Worm (Caenorhabditis elegans) whole organism, young adult: ENCODE measurements around the gene pkd-2.

Experiments used
- C17E4.6 ChIP-seq: fragments of 200-800 bp; sonication (Bioruptor generic); IDR thresholded peaks from 2 replicates; pipeline ENCODE4 v1.3.6; 2022; ENCODE audit warnings: missing genetic modification reagents, missing genetic modification characterization, missing compliant biosample characterization
- D2030.7 ChIP-seq: fragments of 200-800 bp; sonication (Bioruptor generic); IDR thresholded peaks from 2 replicates; pipeline ENCODE4 v1.3.6; 2022; ENCODE audit warnings: missing genetic modification reagents, missing genetic modification characterization, missing compliant biosample characterization
- F22D6.2 ChIP-seq: sonication (generic microtip); optimal IDR thresholded peaks from 2 replicates; lab custom pipeline; 2016; ENCODE audit warnings: mild to moderate bottlenecking, missing genetic modification characterization, missing compliant biosample characterization
- F33H1.4 ChIP-seq: fragments of 200-800 bp; sonication (Bioruptor generic); IDR thresholded peaks from 2 replicates; pipeline ENCODE4 v1.3.6; 2022; ENCODE audit warnings: missing genetic modification reagents, missing genetic modification characterization, missing compliant biosample characterization
- F37B4.10 ChIP-seq: fragments of 200-800 bp; sonication (Bioruptor generic); IDR thresholded peaks from 2 replicates; pipeline ENCODE4 v1.3.6; 2022; ENCODE audit warnings: missing genetic modification characterization, missing compliant biosample characterization
- F49E8.2 ChIP-seq: sonication (generic microtip); optimal IDR thresholded peaks from 3 replicates; lab custom pipeline; 2017; ENCODE audit warnings: missing genetic modification characterization, mild to moderate bottlenecking, missing compliant biosample characterization, antibody characterized with exemption, moderate library complexity; ENCODE audit not compliant: insufficient read depth
- F55B11.4 ChIP-seq: sonication (generic microtip); optimal IDR thresholded peaks from 2 replicates; lab custom pipeline; 2016; ENCODE audit warnings: missing compliant biosample characterization, missing genetic modification characterization, borderline replicate concordance; ENCODE audit not compliant: insufficient read depth
- F57C9.4 ChIP-seq: sonication (generic microtip); optimal IDR thresholded peaks from 2 replicates; lab custom pipeline; 2017; ENCODE audit warnings: mild to moderate bottlenecking, missing genetic modification characterization, missing compliant biosample characterization
- K11D2.4 ChIP-seq: fragments of 200-800 bp; sonication (Bioruptor generic); IDR thresholded peaks from 2 replicates; pipeline ENCODE4 v1.3.6; 2022; ENCODE audit warnings: missing genetic modification reagents, missing genetic modification characterization, missing compliant biosample characterization
- T07F8.4 ChIP-seq: sonication (generic microtip); optimal IDR thresholded peaks from 2 replicates; lab custom pipeline; 2016; ENCODE audit warnings: mild to moderate bottlenecking, missing genetic modification characterization, moderate library complexity, missing compliant biosample characterization
- Y56A3A.18 ChIP-seq: fragments of 200-800 bp; sonication (Bioruptor generic); IDR thresholded peaks from 2 replicates; pipeline ENCODE4 v1.3.6; 2022; ENCODE audit warnings: missing genetic modification reagents, missing genetic modification characterization, missing compliant biosample characterization
- Y67H2A.10 ChIP-seq: fragments of 200-800 bp; sonication (Bioruptor generic); conservative IDR thresholded peaks from 2 replicates; pipeline ENCODE4 v1.3.6; 2022; ENCODE audit warnings: missing genetic modification reagents, missing genetic modification characterization, missing compliant biosample characterization
- ZK185.1 ChIP-seq: sonication (generic microtip); optimal IDR thresholded peaks from 2 replicates; lab custom pipeline; 2016; ENCODE audit warnings: mild to moderate bottlenecking, missing genetic modification characterization, missing compliant biosample characterization; ENCODE audit not compliant: poor library complexity, severe bottlenecking
- aptf-3 ChIP-seq: fragments of 200-800 bp; sonication (Bioruptor generic); IDR thresholded peaks from 2 replicates; pipeline ENCODE4 v1.3.6; 2022; ENCODE audit warnings: missing genetic modification characterization, missing compliant biosample characterization
- attf-5 ChIP-seq: fragments of 200-800 bp; sonication (Bioruptor generic); optimal IDR thresholded peaks from 2 replicates; lab custom pipeline; 2018; ENCODE audit warnings: mild to moderate bottlenecking, missing genetic modification characterization, missing compliant biosample characterization
- cebp-1 ChIP-seq, 2 experiments: fragments of 200-800 bp in 1 of 2; sonication (Bioruptor generic) in 1 of 2; sonication (generic microtip) in 1 of 2; IDR thresholded peaks in 1 of 2; optimal IDR thresholded peaks in 1 of 2; 2 replicates each; pipeline versions ENCODE4 v1.3.6 to Lab custom; 2017 to 2022; ENCODE audit warnings: missing compliant biosample characterization in 2 of 2, missing genetic modification characterization in 2 of 2, mild to moderate bottlenecking in 1 of 2, missing genetic modification reagents in 1 of 2, moderate library complexity in 1 of 2
- cebp-2 ChIP-seq: fragments of 200-800 bp; sonication (Bioruptor generic); IDR thresholded peaks from 2 replicates; pipeline ENCODE4 v1.3.6; 2022; ENCODE audit warnings: missing genetic modification characterization, missing compliant biosample characterization
- ceh-40 ChIP-seq: fragments of 200-800 bp; sonication (Bioruptor generic); IDR thresholded peaks from 2 replicates; pipeline ENCODE4 v1.3.6; 2022; ENCODE audit warnings: missing genetic modification characterization, missing compliant biosample characterization
- ceh-79 ChIP-seq: sonication (generic microtip); optimal IDR thresholded peaks from 2 replicates; lab custom pipeline; 2017; ENCODE audit warnings: mild to moderate bottlenecking, missing genetic modification characterization, missing compliant biosample characterization
- dox-1 ChIP-seq: fragments of 200-800 bp; sonication (Bioruptor generic); IDR thresholded peaks from 2 replicates; pipeline ENCODE4 v1.3.6; 2022; ENCODE audit warnings: missing genetic modification reagents, missing genetic modification characterization, missing compliant biosample characterization
- dpl-1 ChIP-seq: fragments of 150-350 bp; optimal IDR thresholded peaks from 2 replicates; lab custom pipeline; 2014; ENCODE audit warnings: missing biosample characterization, missing genetic modification reagents, missing genetic modification characterization
- egl-44 ChIP-seq: fragments of 200-800 bp; sonication (Bioruptor generic); IDR thresholded peaks from 2 replicates; pipeline ENCODE4 v1.3.6; 2022; ENCODE audit warnings: missing genetic modification reagents, missing genetic modification characterization, missing compliant biosample characterization
- egrh-3 ChIP-seq: fragments of 200-800 bp; sonication (Bioruptor generic); IDR thresholded peaks from 2 replicates; pipeline ENCODE4 v1.3.6; 2022; ENCODE audit warnings: missing genetic modification reagents, missing genetic modification characterization, missing compliant biosample characterization
- ets-4 ChIP-seq: fragments of 200-800 bp; sonication (Bioruptor generic); optimal IDR thresholded peaks from 2 replicates; lab custom pipeline; 2018; ENCODE audit warnings: mild to moderate bottlenecking, missing genetic modification characterization, missing compliant biosample characterization
- fkh-3 ChIP-seq: sonication (generic microtip); optimal IDR thresholded peaks from 2 replicates; lab custom pipeline; 2016; ENCODE audit warnings: mild to moderate bottlenecking, missing genetic modification characterization, missing compliant biosample characterization
- gei-17 ChIP-seq: fragments of 200-800 bp; sonication (Bioruptor generic); optimal IDR thresholded peaks from 2 replicates; lab custom pipeline; 2018; ENCODE audit warnings: mild to moderate bottlenecking, missing genetic modification characterization, missing compliant biosample characterization
- hmg-20 ChIP-seq: fragments of 200-800 bp; sonication (Bioruptor generic); IDR thresholded peaks from 2 replicates; pipeline ENCODE4 v1.3.6; 2022; ENCODE audit warnings: missing genetic modification reagents, missing genetic modification characterization, missing compliant biosample characterization
- let-607 ChIP-seq, 2 experiments: fragments of 200-800 bp in 1 of 2; sonication (Bioruptor generic) in 1 of 2; sonication (generic microtip) in 1 of 2; optimal IDR thresholded peaks; 2 replicates each; lab custom pipeline; 2016 to 2018; ENCODE audit warnings: mild to moderate bottlenecking in 2 of 2, missing compliant biosample characterization in 2 of 2, missing genetic modification characterization in 2 of 2, moderate library complexity in 2 of 2, missing genotype in 1 of 2
- lin-40 ChIP-seq: sonication (generic microtip); optimal IDR thresholded peaks from 2 replicates; lab custom pipeline; 2016; ENCODE audit warnings: missing genetic modification characterization, mild to moderate bottlenecking, missing compliant biosample characterization, missing genotype, missing genetic modification reagents
- lin-54 ChIP-seq: fragments of 200-800 bp; sonication (Bioruptor generic); optimal IDR thresholded peaks from 2 replicates; lab custom pipeline; 2018; ENCODE audit warnings: mild to moderate bottlenecking, missing genetic modification characterization, missing compliant biosample characterization
- madf-10 ChIP-seq: sonication (generic microtip); optimal IDR thresholded peaks from 2 replicates; lab custom pipeline; 2016; ENCODE audit warnings: mild to moderate bottlenecking, missing genetic modification characterization, missing compliant biosample characterization
- mes-4 ChIP-seq: sonication (generic microtip); optimal IDR thresholded peaks from 2 replicates; lab custom pipeline; 2016; ENCODE audit warnings: missing genotype, missing genetic modification characterization, missing compliant biosample characterization
- nhr-120 ChIP-seq: fragments of 200-800 bp; sonication (Bioruptor generic); IDR thresholded peaks from 2 replicates; pipeline ENCODE4 v1.3.6; 2022; ENCODE audit warnings: missing genetic modification characterization, missing compliant biosample characterization
- nhr-179 ChIP-seq: sonication (generic microtip); optimal IDR thresholded peaks from 2 replicates; lab custom pipeline; 2016; ENCODE audit warnings: mild to moderate bottlenecking, missing genetic modification characterization, missing compliant biosample characterization
- nhr-27 ChIP-seq: fragments of 200-800 bp; sonication (Bioruptor generic); optimal IDR thresholded peaks from 2 replicates; lab custom pipeline; 2018; ENCODE audit warnings: mild to moderate bottlenecking, missing genetic modification characterization, moderate library complexity, missing compliant biosample characterization
- nhr-90 ChIP-seq: sonication (generic microtip); optimal IDR thresholded peaks from 2 replicates; lab custom pipeline; 2016; ENCODE audit warnings: missing genotype, mild to moderate bottlenecking, missing genetic modification characterization, missing compliant biosample characterization
- pbrm-1 ChIP-seq: fragments of 200-800 bp; sonication (Bioruptor generic); IDR thresholded peaks from 2 replicates; pipeline ENCODE4 v1.3.6; 2022; ENCODE audit warnings: missing genetic modification reagents, missing genetic modification characterization, missing compliant biosample characterization
- rcor-1 ChIP-seq: fragments of 200-800 bp; sonication (Bioruptor generic); IDR thresholded peaks from 2 replicates; pipeline ENCODE4 v1.3.6; 2022; ENCODE audit warnings: missing genetic modification reagents, missing genetic modification characterization, missing compliant biosample characterization
- rpc-1 ChIP-seq, 2 experiments: fragments of 150-350 bp in 1 of 2; sonication (generic microtip) in 1 of 2; optimal IDR thresholded peaks; 2 replicates each; lab custom pipeline; 2014 to 2018; ENCODE audit warnings: missing biosample characterization in 1 of 2, missing genetic modification characterization in 1 of 2, missing genetic modification reagents in 1 of 2, missing genotype in 1 of 2
- sdz-38 ChIP-seq: sonication (generic microtip); optimal IDR thresholded peaks from 2 replicates; lab custom pipeline; 2016; ENCODE audit warnings: missing genotype, missing genetic modification characterization, missing compliant biosample characterization
- snpc-3.4 ChIP-seq: sonication (generic microtip); optimal IDR thresholded peaks from 2 replicates; lab custom pipeline; 2017; ENCODE audit warnings: missing genetic modification characterization, mild to moderate bottlenecking, missing compliant biosample characterization, antibody characterized with exemption, moderate library complexity, missing genotype, missing genetic modification reagents
- somi-1 ChIP-seq: fragments of 200-800 bp; sonication (Bioruptor generic); optimal IDR thresholded peaks from 2 replicates; lab custom pipeline; 2018; ENCODE audit warnings: mild to moderate bottlenecking, missing genetic modification characterization, missing compliant biosample characterization
- sptf-2 ChIP-seq: fragments of 200-800 bp; sonication (Bioruptor generic); optimal IDR thresholded peaks from 2 replicates; lab custom pipeline; 2018; ENCODE audit warnings: mild to moderate bottlenecking, missing genetic modification characterization, missing compliant biosample characterization
- tbp1 ChIP-seq: fragments of 200-800 bp; sonication (Bioruptor generic); optimal IDR thresholded peaks from 2 replicates; lab custom pipeline; 2018; ENCODE audit warnings: mild to moderate bottlenecking, missing genetic modification characterization, missing compliant biosample characterization
- zim-3 ChIP-seq: sonication (generic microtip); optimal IDR thresholded peaks from 2 replicates; lab custom pipeline; 2017; ENCODE audit warnings: mild to moderate bottlenecking, missing genetic modification characterization, moderate library complexity, missing compliant biosample characterization
- ztf-18 ChIP-seq: sonication (generic microtip); optimal IDR thresholded peaks from 2 replicates; lab custom pipeline; 2016; ENCODE audit warnings: missing genotype, mild to moderate bottlenecking, missing genetic modification characterization, missing compliant biosample characterization
- ztf-6 ChIP-seq: fragments of 200-800 bp; sonication (Bioruptor generic); IDR thresholded peaks from 2 replicates; pipeline ENCODE4 v1.3.6; 2022; ENCODE audit warnings: missing genetic modification reagents, missing genetic modification characterization, missing compliant biosample characterization

pkd-2 gene

DNA sequence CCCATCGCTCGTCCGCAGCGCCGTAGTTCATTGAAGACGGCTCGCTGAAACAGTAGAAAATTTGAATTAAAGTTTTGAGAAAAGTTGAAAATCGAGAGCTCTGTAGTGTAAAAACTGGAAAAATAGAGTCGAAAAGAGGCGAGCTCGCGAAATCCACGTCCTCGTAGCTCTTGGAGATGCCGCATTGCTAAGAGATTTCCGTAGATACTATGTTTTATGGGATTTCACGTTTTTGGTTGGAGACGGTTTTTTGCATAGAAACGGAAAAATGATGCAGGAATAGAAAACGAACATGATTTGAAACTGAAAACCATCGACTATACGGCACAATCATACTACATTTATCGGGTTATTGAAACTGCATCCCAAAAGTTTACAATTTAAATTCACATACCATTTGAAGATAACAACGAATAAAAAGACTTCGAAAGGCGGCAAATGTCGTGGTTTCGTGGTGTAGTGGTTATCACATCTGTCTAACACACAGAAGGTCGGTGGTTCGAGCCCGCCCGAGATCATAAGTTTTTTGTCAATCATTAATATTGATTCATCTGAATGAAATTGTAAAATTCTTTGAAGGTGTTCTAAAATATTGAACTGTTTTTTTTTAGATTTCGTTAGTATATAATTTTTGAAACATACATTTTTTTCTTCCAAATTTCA, at the start of gene pkd-2:
TSS of gene pkd-2 (minus strand) at position 51 of the 663 bp plus-strand sequence.
- TF ChIP-seq sptf-2 (GFP tag; lab: Kevin White, UChicago) = no peak
- no peak for TF ChIP-seq dpl-1 (GFP tag; lab: Kevin White, UChicago)
- TF ChIP-seq lin-54 = peak; percentile 49
- no peak for TF ChIP-seq cebp-1 (GFP tag; IDR thresholded peaks at IDR 0.05; lab: Robert Waterston, UW)
- no peak for TF ChIP-seq cebp-1 (tag; optimal IDR thresholded peaks at IDR 0.05; lab: Kevin White, UChicago)
- no peak for TF ChIP-seq egrh-3 (GFP tag; lab: Robert Waterston, UW)
- no peak for TF ChIP-seq F55B11.4 (tag; lab: Kevin White, UChicago)
- no peak for TF ChIP-seq gei-17 (GFP tag; lab: Kevin White, UChicago)
- TF ChIP-seq F22D6.2 = no peak
- TF ChIP-seq C17E4.6 (GFP tag; lab: Robert Waterston, UW) = no peak
- no peak for TF ChIP-seq nhr-90 (tag; lab: Kevin White, UChicago)
- TF ChIP-seq D2030.7 (GFP tag; lab: Robert Waterston, UW) = peak; percentile 64
- no peak for TF ChIP-seq F33H1.4
- no peak for TF ChIP-seq F37B4.10 (GFP tag; lab: Robert Waterston, UW)
- no peak for TF ChIP-seq somi-1 (GFP tag; lab: Kevin White, UChicago)
- no peak for TF ChIP-seq nhr-27
- TF ChIP-seq snpc-3.4 (tag; lab: Kevin White, UChicago) = peak; percentile 13
- TF ChIP-seq lin-40 (tag; lab: Kevin White, UChicago) = no peak
- no peak for TF ChIP-seq attf-5 (GFP tag; lab: Kevin White, UChicago)
- no peak for TF ChIP-seq ztf-6 (GFP tag; lab: Robert Waterston, UW)
- TF ChIP-seq ceh-79 (tag; lab: Kevin White, UChicago) = no peak
- peak; percentile 61 for TF ChIP-seq rcor-1 (GFP tag; lab: Robert Waterston, UW)
- 0 out of 2 replicates have a peak, but pooled peaks have one; percentile 14 for TF ChIP-seq Y56A3A.18 (GFP tag; lab: Robert Waterston, UW)
- no peak for TF ChIP-seq Y67H2A.10 (GFP tag; lab: Robert Waterston, UW)
- TF ChIP-seq pbrm-1 (GFP tag; lab: Robert Waterston, UW) = 0 out of 2 replicates have a peak, but pooled peaks have one; percentile 71
- TF ChIP-seq K11D2.4 (GFP tag; lab: Robert Waterston, UW) = no peak
- no peak for TF ChIP-seq T07F8.4
- no peak for TF ChIP-seq let-607 (tag; optimal IDR thresholded peaks at IDR 0.05; lab: Kevin White, UChicago)
- TF ChIP-seq ZK185.1 (tag; lab: Kevin White, UChicago) = peak; percentile 32
- TF ChIP-seq rpc-1 (optimal IDR thresholded peaks at IDR 0.05; lab: Kevin White, UChicago) = peak; percentile 72
- peak; percentile 79 for TF ChIP-seq rpc-1 (tag; optimal IDR thresholded peaks at IDR 0.05; lab: Kevin White, UChicago)
- no peak for TF ChIP-seq mes-4 (tag; lab: Kevin White, UChicago)
- TF ChIP-seq ztf-18 (tag; lab: Kevin White, UChicago) = no peak
- TF ChIP-seq sdz-38 (tag; lab: Kevin White, UChicago) = no peak
- TF ChIP-seq aptf-3 = no peak
- no peak for TF ChIP-seq fkh-3 (tag; lab: Kevin White, UChicago)
- TF ChIP-seq madf-10 (tag; lab: Kevin White, UChicago) = no peak
- TF ChIP-seq cebp-2 (GFP tag; lab: Robert Waterston, UW) = no peak
- TF ChIP-seq egl-44 (GFP tag; lab: Robert Waterston, UW) = no peak
- TF ChIP-seq ets-4 (GFP tag; lab: Kevin White, UChicago) = no peak
- TF ChIP-seq dox-1 (GFP tag; lab: Robert Waterston, UW) = no peak
- no peak for TF ChIP-seq hmg-20 (GFP tag; lab: Robert Waterston, UW)
- TF ChIP-seq zim-3 (tag; lab: Kevin White, UChicago) = no peak
- no peak for TF ChIP-seq F57C9.4 (tag; lab: Kevin White, UChicago)
- no peak for TF ChIP-seq nhr-120 (GFP tag; lab: Robert Waterston, UW)
- TF ChIP-seq tbp1 (GFP tag; lab: Kevin White, UChicago) = peak; percentile 88
- TF ChIP-seq F49E8.2 (tag; lab: Kevin White, UChicago) = peak; percentile 22
- no peak for TF ChIP-seq ceh-40 (GFP tag; lab: Robert Waterston, UW)
- TF ChIP-seq nhr-179 (tag; lab: Kevin White, UChicago) = no peak
